Worm (Caenorhabditis elegans): Measurements from ENCODE around the gene B0393.4.

Gene B0393.4

DNA sequence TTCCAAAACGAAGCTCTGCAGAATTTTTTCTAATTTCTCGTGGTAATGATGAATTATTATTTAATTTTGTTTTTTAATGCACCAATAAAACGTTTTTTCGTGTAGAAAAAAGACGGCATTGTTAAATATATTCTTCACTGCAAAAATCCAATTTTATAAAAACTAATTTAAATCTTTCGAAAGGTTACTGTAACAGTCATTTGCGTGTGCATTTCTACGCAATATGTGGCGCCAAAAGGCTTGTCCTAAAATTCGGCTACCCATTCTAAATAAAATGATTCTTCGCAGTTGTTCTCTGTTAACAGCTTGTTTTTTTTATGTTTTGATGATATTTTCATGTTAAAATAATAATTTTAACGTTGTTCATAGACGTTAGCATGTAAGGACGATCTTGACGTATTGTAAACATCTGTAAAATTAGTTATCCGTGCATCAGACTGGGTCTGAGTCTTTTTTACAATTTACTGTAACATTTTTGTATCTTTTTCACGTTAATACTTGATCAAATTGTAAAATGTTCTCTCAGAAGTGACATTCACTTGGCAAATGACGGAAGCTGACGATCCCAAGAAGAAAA, 29.2 kb upstream of the B0393.4 start, which contains the start of gene mip-1 (continued):
- TF ChIP-seq rpc-1 (optimal IDR thresholded peaks at IDR 0.05) (no peak), rpc-1 (tag; optimal IDR thresholded peaks at IDR 0.05) (no peak), mcd-1 (GFP tag; IDR thresholded peaks at IDR 0.05) (no peak), F55B11.4 (tag; optimal IDR thresholded peaks at IDR 0.05; ENCODE audit: borderline replicate concordance, insufficient read depth) (no peak), F49E8.2 (tag; optimal IDR thresholded peaks at IDR 0.05; ENCODE audit: insufficient read depth) (peak; percentile 51)

DNA sequence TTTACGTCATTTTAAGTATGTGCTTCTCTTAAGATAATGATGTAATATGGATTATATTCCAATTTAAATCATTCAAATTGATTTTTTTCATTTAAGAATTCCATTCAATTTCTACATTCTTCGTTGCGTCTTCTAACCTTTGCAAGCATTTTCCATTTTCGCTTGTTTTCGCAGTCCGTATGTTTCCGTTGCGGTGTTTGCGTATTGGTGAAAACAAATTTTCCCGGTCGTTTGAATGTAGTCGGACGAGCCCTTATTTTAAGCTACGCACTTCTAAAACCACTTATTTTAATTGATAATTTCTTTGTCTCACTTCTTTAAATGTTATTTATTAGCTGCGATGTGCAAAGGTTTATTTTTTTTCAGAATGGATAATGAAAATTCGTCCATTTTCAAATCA, 22.3 kb upstream of the B0393.4 start, which contains the start of gene mel-28:
TSS of gene mel-28 (plus strand) at position 367 of the 400 bp plus-strand sequence.
- TF ChIP-seq mcd-1 (GFP tag; IDR thresholded peaks at IDR 0.05), result no peak
- peak; percentile 33 for TF ChIP-seq attf-5 (GFP tag; optimal IDR thresholded peaks at IDR 0.05)
- no peak for TF ChIP-seq ekl-4 (GFP tag; IDR thresholded peaks at IDR 0.05)

DNA sequence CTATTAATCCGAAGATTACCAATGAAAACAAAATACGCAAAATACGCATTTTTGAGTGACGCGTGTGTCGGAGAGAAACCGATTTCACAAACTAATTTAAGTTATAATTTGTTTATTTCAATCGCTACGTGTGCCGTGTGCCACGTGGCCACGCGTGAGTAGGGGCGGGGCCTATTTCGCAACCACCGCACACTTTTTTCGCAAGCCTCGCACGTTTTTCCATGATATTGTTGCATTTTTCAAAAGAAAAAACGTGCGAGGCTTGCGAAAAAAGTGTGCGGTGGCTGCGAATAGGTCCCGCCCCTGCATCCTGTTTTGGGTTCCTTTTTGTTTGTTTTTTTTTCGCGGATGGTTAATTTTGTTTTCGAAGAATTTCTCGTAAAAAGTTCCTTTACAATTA, 21.7 kb upstream of the B0393.4 start, which contains the start of gene enu-3.2:
TSS of gene enu-3.2 (minus strand) at position 105 of the 400 bp plus-strand sequence.
- TF ChIP-seq F33H1.4 (GFP tag; IDR thresholded peaks at IDR 0.05) (peak; percentile 64), xnd-1 (tag; optimal IDR thresholded peaks at IDR 0.05) (peak; percentile 40), rcor-1 (GFP tag; IDR thresholded peaks at IDR 0.05) (peak; percentile 35; the same call in 1 of the 2 replicates), ceh-100 (GFP tag; IDR thresholded peaks at IDR 0.05) (peak; percentile 20; the same call in 1 of the 2 replicates), madf-6 (GFP tag; IDR thresholded peaks at IDR 0.05) (peak; percentile 49; the same call in 1 of the 2 replicates), mcd-1 (GFP tag; IDR thresholded peaks at IDR 0.05) (peak; percentile 53), D2030.7 (GFP tag; IDR thresholded peaks at IDR 0.05) (peak; percentile 55), Y53G8AR.9 (GFP tag; conservative IDR thresholded peaks at IDR 0.05) (0 out of 2 replicates have a peak, but pooled peaks have one; percentile 9), madf-8 (GFP tag; conservative IDR thresholded peaks at IDR 0.05) (peak; percentile 33; the same call in 1 of the 2 replicates), pbrm-1 (GFP tag; IDR thresholded peaks at IDR 0.05) (peak; percentile 70), hmg-1.2 (GFP tag; IDR thresholded peaks at IDR 0.05) (peak; percentile 26; the same call in 1 of the 2 replicates), ceh-91 (GFP tag; IDR thresholded peaks at IDR 0.05) (peak; percentile 27; the same call in 1 of the 2 replicates), aptf-2 (GFP tag; conservative IDR thresholded peaks at IDR 0.05) (0 out of 2 replicates have a peak, but pooled peaks have one; percentile 33)

DNA sequence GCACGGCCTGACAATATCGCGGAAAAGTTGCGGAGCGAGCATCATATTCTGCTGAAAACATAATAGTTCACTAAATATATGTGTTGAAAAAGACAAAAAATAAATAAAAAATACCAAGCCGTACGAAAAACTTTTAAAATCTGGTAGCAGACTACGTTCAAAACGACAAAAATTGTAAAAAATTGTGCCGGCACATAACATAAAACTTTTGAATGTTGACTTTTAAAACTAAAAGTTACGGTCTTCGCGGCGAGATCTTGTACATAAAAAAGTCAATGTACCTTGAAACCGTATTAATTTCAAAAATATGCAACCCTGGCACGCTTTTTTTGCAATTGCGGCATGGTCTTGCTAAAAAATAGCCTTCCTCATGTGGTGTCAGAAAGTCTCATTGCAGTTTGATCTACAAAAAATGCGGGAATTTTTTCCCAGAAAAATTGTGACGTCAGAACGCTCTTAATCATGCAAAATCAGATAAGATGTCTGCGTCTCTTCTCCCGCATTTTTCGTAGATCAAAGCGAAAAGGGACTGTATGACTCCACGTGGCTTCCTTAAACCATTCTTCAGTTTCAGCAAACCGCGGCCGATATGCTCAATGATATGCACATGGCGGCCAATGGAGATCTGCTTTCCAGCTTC, 18.6 kb upstream of the B0393.4 start, which contains the start of the genes gex-5 and C38D4.10:
TSS of gene gex-5 (minus strand) at position 51 of the 640 bp plus-strand sequence.
TSS of gene C38D4.10 (plus strand) at position 590 of the 640 bp plus-strand sequence.
- TF ChIP-seq madf-6 (GFP tag; IDR thresholded peaks at IDR 0.05) (peak; percentile 88), pbrm-1 (GFP tag; IDR thresholded peaks at IDR 0.05) (0 out of 2 replicates have a peak, but pooled peaks have one; percentile 21), C17E4.6 (GFP tag; IDR thresholded peaks at IDR 0.05) (peak; percentile 53; the same call in 1 of the 2 replicates), him-1 (tag; optimal IDR thresholded peaks at IDR 0.05) (peak; percentile 12), dpl-1 (GFP tag; optimal IDR thresholded peaks at IDR 0.05) (peak; percentile 24), snpc-1.3 (tag; optimal IDR thresholded peaks at IDR 0.05; ENCODE audit: insufficient read depth) (peak; percentile 12), xnd-1 (tag; optimal IDR thresholded peaks at IDR 0.05) (peak; percentile 73), hmg-1.2 (GFP tag; IDR thresholded peaks at IDR 0.05) (peak; percentile 24; the same call in 1 of the 2 replicates), lin-54 (GFP tag; optimal IDR thresholded peaks at IDR 0.05) (peak; percentile 43), madf-8 (GFP tag; conservative IDR thresholded peaks at IDR 0.05) (peak; percentile 56), D2030.7 (GFP tag; IDR thresholded peaks at IDR 0.05) (peak; percentile 62), F33H1.4 (GFP tag; IDR thresholded peaks at IDR 0.05) (peak; percentile 77), aptf-2 (GFP tag; conservative IDR thresholded peaks at IDR 0.05) (0 out of 2 replicates have a peak, but pooled peaks have one; percentile 25), rcor-1 (GFP tag; IDR thresholded peaks at IDR 0.05) (0 out of 2 replicates have a peak, but pooled peaks have one; percentile 12), efl-1 (GFP tag; optimal IDR thresholded peaks at IDR 0.05) (peak; percentile 63), lsl-1 (GFP tag; optimal IDR thresholded peaks at IDR 0.05) (peak; percentile 78)

DNA sequence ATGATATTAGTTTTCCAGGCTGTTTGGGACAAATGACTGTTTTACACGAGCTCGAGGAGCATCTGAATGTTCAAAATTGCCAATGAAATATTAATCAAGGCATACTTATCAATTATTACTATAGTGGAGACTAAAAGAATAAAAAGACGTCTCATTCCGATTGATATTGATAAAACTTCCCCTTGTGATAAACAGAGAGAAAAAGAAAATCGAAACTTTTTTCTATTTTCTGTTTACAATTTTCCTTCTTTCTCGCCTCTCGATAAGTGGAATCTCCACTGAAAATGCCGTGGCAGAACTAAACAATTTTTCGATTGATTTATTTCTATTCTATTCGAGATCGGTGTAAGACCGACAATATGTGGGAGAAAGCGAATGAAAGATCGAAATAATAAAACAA, 16.4 kb upstream of the B0393.4 start, which contains the start of gene B0393.9:
TSS of gene B0393.9 (minus strand) at position 303 of the 400 bp plus-strand sequence.
- TF ChIP-seq lir-1 (GFP tag; conservative IDR thresholded peaks at IDR 0.05), result no peak
- peak; percentile 20 for TF ChIP-seq nhr-80 (tag; optimal IDR thresholded peaks at IDR 0.05)

All from whole organism, young adult.